Fruit fly (Drosophila melanogaster): ENCODE measurements around the gene mura.
A peak's percentile ranks its signal among the peaks of the same experiment; 100 is the strongest.

mura gene

DNA sequence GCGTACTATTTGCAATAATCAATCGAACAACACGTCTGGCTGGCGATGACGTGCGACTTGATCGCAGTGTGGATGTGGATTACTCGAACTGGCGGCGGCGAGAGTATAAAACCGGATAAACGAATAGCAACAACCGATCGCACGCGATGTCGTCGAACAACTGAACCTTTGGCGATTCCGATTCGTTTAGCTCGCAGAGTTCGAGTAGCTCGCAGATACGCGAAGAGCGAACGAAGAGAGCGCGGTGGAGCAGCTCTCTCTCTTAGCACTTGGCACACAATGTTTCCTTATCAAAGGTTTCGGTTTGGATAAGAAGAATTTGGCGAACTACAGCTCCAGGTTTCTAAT lies 49.2 kb downstream of the mura start, which contains the start of gene RhoL (continued):
- TF ChIP-seq PHDP (tag; optimal IDR thresholded peaks at IDR 0.05) (no peak), CG17829 (tag; optimal IDR thresholded peaks at IDR 0.05) (no peak), bowl (GFP tag; IDR thresholded peaks at IDR 0.05) (peak; percentile 70), HLH4C (GFP tag; IDR thresholded peaks at IDR 0.05; ENCODE audit: partially characterized antibody) (peak; percentile 50; the same call in 1 of the 3 replicates), CG13775 (GFP tag; optimal IDR thresholded peaks at IDR 0.05) (no peak), CG34376 (GFP tag; optimal IDR thresholded peaks at IDR 0.05) (peak; percentile 75), slou (GFP tag; optimal IDR thresholded peaks at IDR 0.05) (no peak), onecut (GFP tag; IDR thresholded peaks at IDR 0.05) (peak; percentile 33; the same call in 1 of the 2 replicates), org-1 (GFP tag; optimal IDR thresholded peaks at IDR 0.05) (no peak), ro (GFP tag; IDR thresholded peaks at IDR 0.05) (no peak), Kr (GFP tag; optimal IDR thresholded peaks at IDR 0.05) (no peak), abd-A (tag; optimal IDR thresholded peaks at IDR 0.05) (no peak), her (GFP tag; optimal IDR thresholded peaks at IDR 0.05) (peak; percentile 50), zen2 (GFP tag; IDR thresholded peaks at IDR 0.05; ENCODE audit: partially characterized antibody) (peak; percentile 50; the same call in 2 of the 3 replicates), tap (tag; optimal IDR thresholded peaks at IDR 0.05) (peak; percentile 48), CG7987 (GFP tag; optimal IDR thresholded peaks at IDR 0.05) (peak; percentile 29), CG32767 (GFP tag; IDR thresholded peaks at IDR 0.05) (no peak), ftz-f1 (GFP tag; optimal IDR thresholded peaks at IDR 0.05) (peak; percentile 74), Fer1 (GFP tag; optimal IDR thresholded peaks at IDR 0.05) (peak; percentile 51), CG17912 (GFP tag; optimal IDR thresholded peaks at IDR 0.05) (peak; percentile 69), Hr39 (optimal IDR thresholded peaks at IDR 0.05) (no peak), chn (GFP tag; optimal IDR thresholded peaks at IDR 0.05) (peak; percentile 37), B-H2 (GFP tag; optimal IDR thresholded peaks at IDR 0.05) (peak; percentile 47), chif (GFP tag; optimal IDR thresholded peaks at IDR 0.05) (no peak), ash1 (GFP tag; optimal IDR thresholded peaks at IDR 0.05) (peak; percentile 1), CG16779 (GFP tag; IDR thresholded peaks at IDR 0.05) (peak; percentile 49; the same call in 1 of the 2 replicates), CG4424 (GFP tag; optimal IDR thresholded peaks at IDR 0.05) (no peak), Aef1 (GFP tag; IDR thresholded peaks at IDR 0.05) (no peak), Jarid2 (GFP tag; optimal IDR thresholded peaks at IDR 0.05) (peak; percentile 98), CG6791 (GFP tag; IDR thresholded peaks at IDR 0.05; ENCODE audit: partially characterized antibody) (no peak; the same call in 2 of the 3 replicates), CkIIα-i1 (GFP tag; IDR thresholded peaks at IDR 0.05) (no peak), CG10654 (GFP tag; optimal IDR thresholded peaks at IDR 0.05) (no peak), wdn (GFP tag; IDR thresholded peaks at IDR 0.05) (no peak), Scr (GFP tag; IDR thresholded peaks at IDR 0.05; ENCODE audit: partially characterized antibody) (0 out of 2 replicates have a peak, but pooled peaks have one; percentile 28), Nf-YC (tag; optimal IDR thresholded peaks at IDR 0.05) (peak; percentile 67), Atf-2 (GFP tag; optimal IDR thresholded peaks at IDR 0.05) (no peak), CrebB (tag; optimal IDR thresholded peaks at IDR 0.05) (peak; percentile 64), CG4730 (GFP tag; IDR thresholded peaks at IDR 0.05) (no peak), lab (GFP tag; optimal IDR thresholded peaks at IDR 0.05) (peak; percentile 60), CG12299 (tag; optimal IDR thresholded peaks at IDR 0.05) (peak; percentile 0), Adf1 (GFP tag; IDR thresholded peaks at IDR 0.05) (peak; percentile 43; the same call in 1 of the 2 replicates), Tbp (GFP tag; optimal IDR thresholded peaks at IDR 0.05) (no peak), CG16813 (GFP tag; IDR thresholded peaks at IDR 0.05; ENCODE audit: partially characterized antibody) (no peak), CG15269 (tag; optimal IDR thresholded peaks at IDR 0.05) (no peak), gce (GFP tag; IDR thresholded peaks at IDR 0.05) (no peak), crol (GFP tag; IDR thresholded peaks at IDR 0.05) (no peak), CG11093 (GFP tag; IDR thresholded peaks at IDR 0.05) (no peak), stwl (tag; optimal IDR thresholded peaks at IDR 0.05) (no peak), CG18619 (GFP tag; optimal IDR thresholded peaks at IDR 0.05) (no peak), CG10431 (GFP tag; optimal IDR thresholded peaks at IDR 0.05) (no peak), grn (GFP tag; optimal IDR thresholded peaks at IDR 0.05) (peak; percentile 43), wek (GFP tag; optimal IDR thresholded peaks at IDR 0.05) (no peak)
